Worm (Caenorhabditis elegans) whole organism, midembryonic: ENCODE results near the gene C17C3.6.

ENCODE experiments used
- T22C8.4 ChIP-seq: fragments of 200-800 bp; sonication (Bioruptor generic); IDR thresholded peaks from 2 replicates; pipeline ENCODE4 v1.3.6; 2022; ENCODE audit warnings: missing genetic modification characterization, missing compliant biosample characterization
- cog-1 ChIP-seq: sonication (generic microtip); optimal IDR thresholded peaks from 2 replicates; lab custom pipeline; 2016; ENCODE audit warnings: missing genetic modification characterization, missing compliant biosample characterization
- klf-2 ChIP-seq: fragments of 200-800 bp; sonication (Bioruptor generic); conservative IDR thresholded peaks from 2 replicates; pipeline ENCODE4 v1.3.6; 2022; ENCODE audit warnings: missing genetic modification reagents, missing genetic modification characterization, missing compliant biosample characterization
- ref-1 ChIP-seq: fragments of 200-800 bp; sonication (Bioruptor generic); conservative IDR thresholded peaks from 2 replicates; pipeline ENCODE4 v1.3.6; 2022; ENCODE audit warnings: missing genetic modification reagents, missing genetic modification characterization, missing compliant biosample characterization
- tab-1 ChIP-seq: fragments of 200-800 bp; sonication (Bioruptor generic); IDR thresholded peaks from 2 replicates; pipeline ENCODE4 v1.3.6; 2022; ENCODE audit warnings: missing genetic modification characterization, missing compliant biosample characterization
- ztf-23 ChIP-seq: fragments of 200-800 bp; sonication (Bioruptor generic); IDR thresholded peaks from 2 replicates; pipeline ENCODE4 v1.3.6; 2022; ENCODE audit warnings: missing genetic modification reagents, missing genetic modification characterization, missing compliant biosample characterization
- ztf-29 ChIP-seq: fragments of 200-800 bp; sonication (Bioruptor generic); IDR thresholded peaks from 2 replicates; pipeline ENCODE4 v1.3.6; 2022; ENCODE audit warnings: missing genetic modification reagents, missing genetic modification characterization, missing compliant biosample characterization

DNA sequence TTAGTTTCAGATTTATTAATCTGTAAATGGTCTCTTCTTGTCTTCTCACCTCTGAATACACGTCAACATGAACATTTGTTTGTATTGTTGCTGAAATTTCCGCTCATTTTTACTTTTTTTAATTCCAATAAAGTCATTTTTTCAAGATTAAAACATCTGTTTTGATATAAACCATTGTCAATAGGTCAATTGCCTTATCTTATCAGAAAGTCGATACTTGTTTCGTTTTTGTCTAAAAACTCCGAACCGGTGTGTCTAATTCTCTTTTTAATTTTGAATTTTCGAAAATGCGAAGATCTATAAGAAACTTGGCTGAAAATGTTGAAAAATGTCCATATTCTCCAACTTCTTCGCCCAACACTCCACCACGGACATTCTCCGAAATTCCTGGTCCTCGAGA, 46.1 kb upstream of the C17C3.6 start, which contains the start of gene cyp-44A1:
- no peak for TF ChIP-seq tab-1 (GFP tag; lab: Robert Waterston, UW)
- TF ChIP-seq T22C8.4, result no peak
- TF ChIP-seq klf-2 (GFP tag; lab: Robert Waterston, UW), result no peak
- no peak for TF ChIP-seq cog-1 (tag; lab: Kevin White, UChicago)
- no peak for TF ChIP-seq ztf-29 (GFP tag; lab: Robert Waterston, UW)
- TF ChIP-seq ztf-23 (GFP tag; lab: Robert Waterston, UW), result no peak
- TF ChIP-seq ref-1 (GFP tag; lab: Robert Waterston, UW), result no peak
